Fruit fly (Drosophila melanogaster) Kc167 (cell line): ENCODE measurements around the gene CG11158.

ENCODE experiments used
- h ChIP-seq: fragments of >200 bp; optimal IDR thresholded peaks from 3 replicates; lab custom pipeline; 2018; ENCODE audit warnings: missing external identifiers
- psq ChIP-seq: fragments of >200 bp; optimal IDR thresholded peaks from 2 replicates; lab custom pipeline; 2017; ENCODE audit warnings: missing external identifiers
- ttk ChIP-seq: sonication (Bioruptor generic); optimal IDR thresholded peaks from 2 replicates; lab custom pipeline; 2017; ENCODE audit warnings: missing external identifiers

dm6 chrX:13721934-13722333 is 39.2 kb downstream of the CG11158 start, which contains the start of the genes Mrgn1 and mus101:
- TF ChIP-seq psq (lab: Kevin White, UChicago) (no peak), h (no peak), ttk (lab: Kevin White, UChicago) (no peak)
